Worm (Caenorhabditis elegans) whole organism, L4/young adult: ENCODE measurements around the gene pah-1.

Experiments
- W03F9.2 ChIP-seq: fragments of 150-350 bp; optimal IDR thresholded peaks from 2 replicates; lab custom pipeline; 2014; ENCODE audit warnings: missing biosample characterization, missing genetic modification characterization
- him-1 ChIP-seq: sonication (generic microtip); optimal IDR thresholded peaks from 2 replicates; lab custom pipeline; 2016; ENCODE audit warnings: missing genotype, missing genetic modification reagents, missing genetic modification characterization, missing compliant biosample characterization

ce11 chrII:8731736-8732229 is 35.0 kb downstream of the pah-1 start:
- no peak for TF ChIP-seq W03F9.2
- no peak for TF ChIP-seq him-1 (tag; lab: Kevin White, UChicago)
